Worm (Caenorhabditis elegans) whole organism, L3 larva: Measurements from ENCODE around the gene suds-3.
"Not testable (repeated sequence)": the region's sequence is repeated elsewhere in the genome, so short reads cannot be mapped to it uniquely, and the experiment has no call there.

Experiments
- ceh-28 ChIP-seq: fragments of 150-350 bp; optimal IDR thresholded peaks from 2 replicates; lab custom pipeline; 2014; ENCODE audit warnings: missing biosample characterization, missing genetic modification reagents, missing genetic modification characterization
- ceh-82 ChIP-seq: fragments of 150-350 bp; optimal IDR thresholded peaks from 2 replicates; lab custom pipeline; 2014; ENCODE audit warnings: missing biosample characterization, missing genetic modification characterization
- egl-27 ChIP-seq: sonication (generic microtip); optimal IDR thresholded peaks from 4 replicates; lab custom pipeline; 2017; ENCODE audit warnings: missing biosample characterization, missing genetic modification reagents, missing genetic modification characterization
- fkh-10 ChIP-seq: sonication (generic microtip); optimal IDR thresholded peaks from 2 replicates; lab custom pipeline; 2017; ENCODE audit warnings: missing biosample characterization, missing genetic modification reagents, missing genetic modification characterization
- fos-1 ChIP-seq: fragments of 150-350 bp; optimal IDR thresholded peaks from 2 replicates; lab custom pipeline; 2014; ENCODE audit warnings: missing biosample characterization, missing genetic modification characterization
- nhr-11 ChIP-seq: fragments of 150-350 bp; optimal IDR thresholded peaks from 2 replicates; lab custom pipeline; 2014; ENCODE audit warnings: missing biosample characterization, missing genetic modification characterization
- nhr-23 ChIP-seq: fragments of 150-350 bp; optimal IDR thresholded peaks from 2 replicates; lab custom pipeline; 2014; ENCODE audit warnings: missing biosample characterization, missing genetic modification reagents, missing genetic modification characterization
- nhr-237 ChIP-seq: fragments of 150-350 bp; optimal IDR thresholded peaks from 2 replicates; lab custom pipeline; 2014; ENCODE audit warnings: missing biosample characterization, missing genetic modification characterization
- nhr-76 ChIP-seq: fragments of 150-350 bp; sonication (generic microtip); optimal IDR thresholded peaks from 5 replicates; lab custom pipeline; 2014; ENCODE audit warnings: missing biosample characterization, missing genetic modification characterization
- snpc-4 ChIP-seq: fragments of 150-350 bp; optimal IDR thresholded peaks from 2 replicates; lab custom pipeline; 2014; ENCODE audit warnings: missing biosample characterization, missing genetic modification characterization

- TF ChIP-seq fos-1 (tag; lab: Kevin White, UChicago); egl-27 (tag; lab: Kevin White, UChicago); nhr-11 (tag; lab: Kevin White, UChicago); nhr-76 (tag; lab: Kevin White, UChicago); nhr-237 (tag; lab: Kevin White, UChicago); ceh-82 (tag; lab: Kevin White, UChicago); fkh-10 (GFP tag; lab: Kevin White, UChicago); snpc-4 (tag; lab: Kevin White, UChicago): not testable (repeated sequence)
- TF ChIP-seq ceh-28 = peak; percentile 43
- TF ChIP-seq nhr-23 (tag; lab: Kevin White, UChicago) = peak; percentile 75
These were observed 50.1 kb downstream of the suds-3 start, which contains the start of the genes ruvb-1 and tofu-1 for ce11 chrV:9980731-9981483.
